Fruit fly (Drosophila melanogaster) whole organism, embryonic: Measurements from ENCODE around the gene RpS25.

Source experiments
- CG17612 ChIP-seq: fragments of 200-800 bp; sonication (Bioruptor generic); IDR thresholded peaks from 2 replicates; pipeline ENCODE4 v1.3.6; 2022; ENCODE audit warnings: missing biosample characterization, missing genetic modification characterization
- CG30020 ChIP-seq: fragments of 200-800 bp; optimal IDR thresholded peaks from 2 replicates; lab custom pipeline; 2019; ENCODE audit warnings: missing biosample characterization, mild to moderate bottlenecking, missing genetic modification characterization, moderate library complexity
- Xbp1 ChIP-seq: fragments of 200-800 bp; sonication (Bioruptor generic); optimal IDR thresholded peaks from 3 replicates; lab custom pipeline; 2016; ENCODE audit warnings: missing biosample characterization, mild to moderate bottlenecking, missing genetic modification characterization
- chif ChIP-seq, 2 experiments: fragments of 200-800 bp; sonication (Bioruptor generic); optimal IDR thresholded peaks; 3 replicates each; lab custom pipeline; 2016; ENCODE audit warnings: missing biosample characterization in 2 of 2, missing genetic modification characterization in 2 of 2
- sisA ChIP-seq: fragments of 200-800 bp; sonication (Bioruptor generic); IDR thresholded peaks from 2 replicates; pipeline ENCODE4 v1.3.6; 2022; ENCODE audit warnings: missing biosample characterization, missing genetic modification characterization
- vfl ChIP-seq: fragments of 200-800 bp; sonication (Bioruptor generic); optimal IDR thresholded peaks from 2 replicates; lab custom pipeline; 2016; ENCODE audit warnings: missing biosample characterization, missing genetic modification characterization

DNA sequence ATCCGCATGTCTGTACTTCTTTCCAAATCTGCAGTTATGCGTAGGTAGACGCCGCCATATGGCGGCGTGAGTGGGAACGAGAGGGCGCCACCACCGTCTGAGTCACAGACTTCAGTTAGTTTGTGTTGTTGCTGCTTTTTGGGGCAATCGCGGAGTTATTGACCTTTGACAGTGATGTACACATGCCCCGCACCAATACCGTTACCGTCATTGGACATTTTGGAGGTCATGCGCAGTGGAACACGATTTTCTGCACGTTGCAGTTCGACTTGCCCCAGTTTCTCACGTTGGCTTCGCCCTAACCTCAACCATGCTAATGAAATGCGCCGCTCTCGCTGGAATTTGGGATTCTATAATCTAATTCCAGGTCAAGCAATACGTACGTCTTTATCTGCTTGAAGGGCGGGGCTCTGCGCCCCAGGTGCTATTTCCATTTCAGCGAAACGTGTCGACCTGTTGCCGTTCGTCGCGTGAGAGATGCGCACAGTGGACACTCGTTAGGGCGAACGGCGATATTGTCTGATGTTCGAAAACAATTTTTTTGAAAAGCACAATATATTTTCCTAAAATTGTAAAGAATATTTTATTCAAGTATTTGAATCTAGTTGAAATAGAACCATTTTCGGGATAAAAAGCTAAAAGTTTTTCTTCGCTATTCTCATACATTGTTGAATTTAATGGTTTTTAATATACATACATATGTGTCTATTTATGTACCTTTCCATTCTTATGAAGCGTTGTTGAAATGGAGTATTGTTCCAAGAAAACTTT, 4.6 kb downstream of the RpS25 start:
- TF ChIP-seq chif (GFP tag; optimal IDR thresholded peaks at IDR 0.05; lab: Kevin White, UChicago) = peak; percentile 55 to 66
- TF ChIP-seq sisA = peak; percentile 81
- TF ChIP-seq vfl (GFP tag; lab: Kevin White, UChicago) = peak; percentile 73
- TF ChIP-seq CG17612 (GFP tag; lab: Robert Waterston, UW) = peak; percentile 76
- TF ChIP-seq CG30020 (tag; lab: Kevin White, UChicago) = peak; percentile 10
- peak; percentile 82 for TF ChIP-seq Xbp1 (GFP tag; lab: Kevin White, UChicago)
